Worm (Caenorhabditis elegans) whole organism, young adult: ENCODE data around the gene sec-61.G.
A peak's percentile ranks its signal among the peaks of the same experiment; 100 is the strongest.

ENCODE experiments used
- B0019.2 ChIP-seq: fragments of 200-800 bp; sonication (Bioruptor generic); conservative IDR thresholded peaks from 2 replicates; pipeline ENCODE4 v1.3.6; 2022; ENCODE audit warnings: missing genetic modification reagents, missing genetic modification characterization, missing compliant biosample characterization
- B0336.3 ChIP-seq: fragments of 200-800 bp; sonication (Bioruptor generic); IDR thresholded peaks from 2 replicates; pipeline ENCODE4 v1.3.6; 2022; ENCODE audit warnings: missing genetic modification characterization, missing compliant biosample characterization
- C06A6.2 ChIP-seq: fragments of 200-800 bp; sonication (Bioruptor generic); conservative IDR thresholded peaks from 2 replicates; pipeline ENCODE4 v1.3.6; 2022; ENCODE audit warnings: missing genetic modification characterization, missing compliant biosample characterization
- F10E7.11 ChIP-seq: sonication (generic microtip); optimal IDR thresholded peaks from 2 replicates; lab custom pipeline; 2017; ENCODE audit warnings: mild to moderate bottlenecking, missing genetic modification characterization, moderate library complexity, missing compliant biosample characterization
- K12H6.12 ChIP-seq: fragments of 200-800 bp; sonication (Bioruptor generic); optimal IDR thresholded peaks from 2 replicates; lab custom pipeline; 2018; ENCODE audit warnings: mild to moderate bottlenecking, missing genetic modification characterization, missing compliant biosample characterization
- Y79H2A.3 ChIP-seq: fragments of 200-800 bp; sonication (Bioruptor generic); conservative IDR thresholded peaks from 2 replicates; pipeline ENCODE4 v1.3.6; 2022; ENCODE audit warnings: missing genetic modification reagents, missing genetic modification characterization, missing compliant biosample characterization
- Y95B8A.8 ChIP-seq: fragments of 200-800 bp; sonication (Bioruptor generic); IDR thresholded peaks from 2 replicates; pipeline ENCODE4 v1.3.6; 2022; ENCODE audit warnings: missing genetic modification reagents, missing genetic modification characterization, missing compliant biosample characterization
- ZK185.1 ChIP-seq: sonication (generic microtip); optimal IDR thresholded peaks from 2 replicates; lab custom pipeline; 2016; ENCODE audit warnings: mild to moderate bottlenecking, missing genetic modification characterization, missing compliant biosample characterization; ENCODE audit not compliant: poor library complexity, severe bottlenecking
- ama-1 ChIP-seq, 3 experiments: fragments of 150-350 bp in 1 of 3; sonication (generic microtip) in 2 of 3; optimal IDR thresholded peaks; 2 replicates each; lab custom pipeline; 2014 to 2018; ENCODE audit warnings: missing biosample characterization in 2 of 3, missing genetic modification characterization in 2 of 3, missing genetic modification reagents in 2 of 3
- atf-7 ChIP-seq: sonication (generic microtip); optimal IDR thresholded peaks from 2 replicates; lab custom pipeline; 2017; ENCODE audit warnings: mild to moderate bottlenecking, missing genetic modification characterization, missing compliant biosample characterization
- athp-1 ChIP-seq: sonication (generic microtip); optimal IDR thresholded peaks from 2 replicates; lab custom pipeline; 2017; ENCODE audit warnings: mild to moderate bottlenecking, missing genetic modification characterization, missing compliant biosample characterization
- attf-3 ChIP-seq: fragments of 200-800 bp; sonication (Bioruptor generic); conservative IDR thresholded peaks from 2 replicates; pipeline ENCODE4 v1.3.6; 2022; ENCODE audit warnings: missing genetic modification reagents, missing genetic modification characterization, missing compliant biosample characterization
- attf-5 ChIP-seq: fragments of 200-800 bp; sonication (Bioruptor generic); optimal IDR thresholded peaks from 2 replicates; lab custom pipeline; 2018; ENCODE audit warnings: mild to moderate bottlenecking, missing genetic modification characterization, missing compliant biosample characterization
- ceh-27 ChIP-seq: fragments of 200-800 bp; sonication (Bioruptor generic); optimal IDR thresholded peaks from 2 replicates; lab custom pipeline; 2018; ENCODE audit warnings: mild to moderate bottlenecking, missing genetic modification characterization, moderate library complexity, missing compliant biosample characterization
- ceh-58 ChIP-seq: fragments of 200-800 bp; sonication (Bioruptor generic); IDR thresholded peaks from 2 replicates; pipeline ENCODE4 v1.3.6; 2022; ENCODE audit warnings: missing genetic modification characterization, missing compliant biosample characterization
- chd-7 ChIP-seq: sonication (generic microtip); optimal IDR thresholded peaks from 2 replicates; lab custom pipeline; 2016; ENCODE audit warnings: mild to moderate bottlenecking, missing genetic modification characterization, moderate library complexity, missing compliant biosample characterization
- die-1 ChIP-seq: sonication (generic microtip); optimal IDR thresholded peaks from 2 replicates; lab custom pipeline; 2016; ENCODE audit warnings: missing genotype, mild to moderate bottlenecking, missing genetic modification characterization, missing compliant biosample characterization
- dox-1 ChIP-seq: fragments of 200-800 bp; sonication (Bioruptor generic); IDR thresholded peaks from 2 replicates; pipeline ENCODE4 v1.3.6; 2022; ENCODE audit warnings: missing genetic modification reagents, missing genetic modification characterization, missing compliant biosample characterization
- efl-1 ChIP-seq: fragments of 150-350 bp; optimal IDR thresholded peaks from 2 replicates; lab custom pipeline; 2014; ENCODE audit warnings: missing biosample characterization, missing genetic modification reagents, missing genetic modification characterization
- egl-44 ChIP-seq: fragments of 200-800 bp; sonication (Bioruptor generic); IDR thresholded peaks from 2 replicates; pipeline ENCODE4 v1.3.6; 2022; ENCODE audit warnings: missing genetic modification reagents, missing genetic modification characterization, missing compliant biosample characterization
- egrh-3 ChIP-seq: fragments of 200-800 bp; sonication (Bioruptor generic); IDR thresholded peaks from 2 replicates; pipeline ENCODE4 v1.3.6; 2022; ENCODE audit warnings: missing genetic modification reagents, missing genetic modification characterization, missing compliant biosample characterization
- gei-17 ChIP-seq: fragments of 200-800 bp; sonication (Bioruptor generic); optimal IDR thresholded peaks from 2 replicates; lab custom pipeline; 2018; ENCODE audit warnings: mild to moderate bottlenecking, missing genetic modification characterization, missing compliant biosample characterization
- hmg-1.2 ChIP-seq: fragments of 200-800 bp; sonication (Bioruptor generic); IDR thresholded peaks from 2 replicates; pipeline ENCODE4 v1.3.6; 2022; ENCODE audit warnings: missing genetic modification reagents, missing genetic modification characterization, missing compliant biosample characterization
- hmg-20 ChIP-seq: fragments of 200-800 bp; sonication (Bioruptor generic); IDR thresholded peaks from 2 replicates; pipeline ENCODE4 v1.3.6; 2022; ENCODE audit warnings: missing genetic modification reagents, missing genetic modification characterization, missing compliant biosample characterization
- let-607 ChIP-seq, 2 experiments: fragments of 200-800 bp in 1 of 2; sonication (Bioruptor generic) in 1 of 2; sonication (generic microtip) in 1 of 2; optimal IDR thresholded peaks; 2 replicates each; lab custom pipeline; 2016 to 2018; ENCODE audit warnings: mild to moderate bottlenecking in 2 of 2, missing compliant biosample characterization in 2 of 2, missing genetic modification characterization in 2 of 2, moderate library complexity in 2 of 2, missing genotype in 1 of 2
- lin-26 ChIP-seq: fragments of 200-800 bp; sonication (Bioruptor generic); IDR thresholded peaks from 2 replicates; pipeline ENCODE4 v1.3.6; 2022; ENCODE audit warnings: missing genetic modification reagents, missing genetic modification characterization, missing compliant biosample characterization
- lin-35 ChIP-seq, 3 experiments: fragments of 150-350 bp in 2 of 3; sonication (generic microtip) in 1 of 3; optimal IDR thresholded peaks; 2 replicates each; lab custom pipeline; 2014 to 2018; ENCODE audit warnings: missing biosample characterization in 3 of 3, missing genetic modification characterization in 3 of 3, missing genetic modification reagents in 3 of 3
- lin-40 ChIP-seq: sonication (generic microtip); optimal IDR thresholded peaks from 2 replicates; lab custom pipeline; 2016; ENCODE audit warnings: missing genetic modification characterization, mild to moderate bottlenecking, missing compliant biosample characterization, missing genotype, missing genetic modification reagents
- madf-10 ChIP-seq: sonication (generic microtip); optimal IDR thresholded peaks from 2 replicates; lab custom pipeline; 2016; ENCODE audit warnings: mild to moderate bottlenecking, missing genetic modification characterization, missing compliant biosample characterization
- mcd-1 ChIP-seq: fragments of 200-800 bp; sonication (Bioruptor generic); IDR thresholded peaks from 2 replicates; pipeline ENCODE4 v1.3.6; 2022; ENCODE audit warnings: missing genetic modification reagents, missing genetic modification characterization, missing compliant biosample characterization
- mel-28 ChIP-seq: sonication (generic microtip); optimal IDR thresholded peaks from 2 replicates; lab custom pipeline; 2016; ENCODE audit warnings: borderline replicate concordance, mild to moderate bottlenecking, missing genetic modification characterization, missing compliant biosample characterization
- mxl-1 ChIP-seq: sonication (generic microtip); optimal IDR thresholded peaks from 2 replicates; lab custom pipeline; 2016; ENCODE audit warnings: missing genetic modification characterization, missing compliant biosample characterization
- nfyb-1 ChIP-seq: fragments of 200-800 bp; sonication (Bioruptor generic); IDR thresholded peaks from 2 replicates; pipeline ENCODE4 v1.3.6; 2022; ENCODE audit warnings: missing genetic modification reagents, missing genetic modification characterization, missing compliant biosample characterization
- nhr-80 ChIP-seq: sonication (generic microtip); optimal IDR thresholded peaks from 2 replicates; lab custom pipeline; 2016; ENCODE audit warnings: missing genetic modification characterization, missing compliant biosample characterization
- sea-2 ChIP-seq: fragments of 200-800 bp; sonication (Bioruptor generic); IDR thresholded peaks from 2 replicates; pipeline ENCODE4 v1.3.6; 2022; ENCODE audit warnings: missing genetic modification characterization, missing compliant biosample characterization
- snpc-1.1 ChIP-seq: sonication (generic microtip); optimal IDR thresholded peaks from 2 replicates; lab custom pipeline; 2017; ENCODE audit warnings: missing genetic modification characterization, mild to moderate bottlenecking, missing compliant biosample characterization, antibody characterized with exemption, moderate library complexity, missing genotype, missing genetic modification reagents; ENCODE audit not compliant: insufficient read depth
- snpc-1.3 ChIP-seq: sonication (generic microtip); optimal IDR thresholded peaks from 2 replicates; lab custom pipeline; 2017; ENCODE audit warnings: missing genetic modification characterization, mild to moderate bottlenecking, missing compliant biosample characterization, antibody characterized with exemption, moderate library complexity, missing genotype, missing genetic modification reagents; ENCODE audit not compliant: insufficient read depth
- snpc-3.4 ChIP-seq: sonication (generic microtip); optimal IDR thresholded peaks from 2 replicates; lab custom pipeline; 2017; ENCODE audit warnings: missing genetic modification characterization, mild to moderate bottlenecking, missing compliant biosample characterization, antibody characterized with exemption, moderate library complexity, missing genotype, missing genetic modification reagents
- snpc-4 ChIP-seq, 5 experiments: fragments of 150-350 bp in 1 of 5; sonication (generic microtip) in 4 of 5; optimal IDR thresholded peaks; 2 replicates each; lab custom pipeline; 2014 to 2018; ENCODE audit warnings: missing genetic modification characterization in 5 of 5, missing biosample characterization in 3 of 5, antibody characterized with exemption in 2 of 5, mild to moderate bottlenecking in 2 of 5, missing compliant biosample characterization in 2 of 5, missing genotype in 2 of 5, moderate library complexity in 2 of 5, missing genetic modification reagents in 1 of 5
- somi-1 ChIP-seq: fragments of 200-800 bp; sonication (Bioruptor generic); optimal IDR thresholded peaks from 2 replicates; lab custom pipeline; 2018; ENCODE audit warnings: mild to moderate bottlenecking, missing genetic modification characterization, missing compliant biosample characterization
- sptf-2 ChIP-seq: fragments of 200-800 bp; sonication (Bioruptor generic); optimal IDR thresholded peaks from 2 replicates; lab custom pipeline; 2018; ENCODE audit warnings: mild to moderate bottlenecking, missing genetic modification characterization, missing compliant biosample characterization
- tlf-1 ChIP-seq: fragments of 200-800 bp; sonication (Bioruptor generic); optimal IDR thresholded peaks from 2 replicates; lab custom pipeline; 2018; ENCODE audit warnings: mild to moderate bottlenecking, missing genetic modification characterization, missing compliant biosample characterization
- zfh-2 ChIP-seq: fragments of 200-800 bp; sonication (Bioruptor generic); conservative IDR thresholded peaks from 2 replicates; pipeline ENCODE4 v1.3.6; 2022; ENCODE audit warnings: missing genetic modification reagents, missing genetic modification characterization, missing compliant biosample characterization
- zim-3 ChIP-seq: sonication (generic microtip); optimal IDR thresholded peaks from 2 replicates; lab custom pipeline; 2017; ENCODE audit warnings: mild to moderate bottlenecking, missing genetic modification characterization, moderate library complexity, missing compliant biosample characterization
- ztf-22 ChIP-seq: fragments of 200-800 bp; sonication (Bioruptor generic); optimal IDR thresholded peaks from 2 replicates; lab custom pipeline; 2018; ENCODE audit warnings: mild to moderate bottlenecking, missing genetic modification characterization, moderate library complexity, missing compliant biosample characterization
- ztf-26 ChIP-seq: sonication (generic microtip); optimal IDR thresholded peaks from 2 replicates; lab custom pipeline; 2017; ENCODE audit warnings: missing genetic modification characterization, missing compliant biosample characterization

sec-61.G gene

ce11 chrV:10858340-10858739, 38.6 kb downstream of the sec-61.G start:
- TF ChIP-seq sea-2 (GFP tag; lab: Robert Waterston, UW) (no peak), B0019.2 (GFP tag; lab: Robert Waterston, UW) (no peak), snpc-1.3 (tag; lab: Kevin White, UChicago) (no peak), Y95B8A.8 (GFP tag; lab: Robert Waterston, UW) (peak; percentile 63; the same call in 1 of the 2 replicates), efl-1 (GFP tag; lab: Kevin White, UChicago) (no peak), lin-40 (tag; lab: Kevin White, UChicago) (peak; percentile 67), let-607 (tag; optimal IDR thresholded peaks at IDR 0.05; lab: Kevin White, UChicago) (peak in 1 of 2 experiments; percentile 21), ztf-22 (GFP tag; lab: Kevin White, UChicago) (peak; percentile 39), mel-28 (tag; lab: Kevin White, UChicago) (no peak), C06A6.2 (GFP tag; lab: Robert Waterston, UW) (peak; percentile 72), gei-17 (peak; percentile 17), athp-1 (tag; lab: Kevin White, UChicago) (no peak), attf-5 (GFP tag; lab: Kevin White, UChicago) (peak; percentile 31), sptf-2 (GFP tag; lab: Kevin White, UChicago) (no peak), snpc-3.4 (tag; lab: Kevin White, UChicago) (no peak), ama-1 (optimal IDR thresholded peaks at IDR 0.05; lab: Kevin White, UChicago) (no peak), ama-1 (GFP tag; optimal IDR thresholded peaks at IDR 0.05; lab: Kevin White, UChicago) (no peak), ztf-26 (tag; lab: Kevin White, UChicago) (peak; percentile 34), snpc-4 (GFP tag; optimal IDR thresholded peaks at IDR 0.05; lab: Kevin White, UChicago) (no peak), snpc-4 (tag; optimal IDR thresholded peaks at IDR 0.05; lab: Kevin White, UChicago) (peak in 3 of 4 experiments; percentile 4 to 31 (median 8)), egl-44 (GFP tag; lab: Robert Waterston, UW) (0 out of 2 replicates have a peak, but pooled peaks have one; percentile 7), K12H6.12 (tag; lab: Kevin White, UChicago) (peak; percentile 86), Y79H2A.3 (GFP tag; lab: Robert Waterston, UW) (no peak), mcd-1 (GFP tag; lab: Robert Waterston, UW) (0 out of 2 replicates have a peak, but pooled peaks have one; percentile 30), B0336.3 (GFP tag; lab: Robert Waterston, UW) (0 out of 2 replicates have a peak, but pooled peaks have one; percentile 52), zfh-2 (peak; percentile 96), nfyb-1 (GFP tag; lab: Robert Waterston, UW) (peak; percentile 57; the same call in 1 of the 2 replicates), atf-7 (tag; lab: Kevin White, UChicago) (peak; percentile 54), mxl-1 (tag; lab: Kevin White, UChicago) (no peak), egrh-3 (peak; percentile 66), F10E7.11 (no peak), tlf-1 (GFP tag; lab: Kevin White, UChicago) (peak; percentile 26), dox-1 (peak; percentile 63; the same call in 1 of the 2 replicates), somi-1 (GFP tag; lab: Kevin White, UChicago) (peak; percentile 91), nhr-80 (tag; lab: Kevin White, UChicago) (peak; percentile 14), hmg-1.2 (GFP tag; lab: Robert Waterston, UW) (peak; percentile 50; the same call in 1 of the 2 replicates), zim-3 (tag; lab: Kevin White, UChicago) (no peak), snpc-1.1 (tag; lab: Kevin White, UChicago) (no peak), ceh-27 (GFP tag; lab: Kevin White, UChicago) (peak; percentile 72), madf-10 (tag; lab: Kevin White, UChicago) (peak; percentile 57), chd-7 (tag; lab: Kevin White, UChicago) (peak; percentile 80), lin-26 (GFP tag; lab: Robert Waterston, UW) (0 out of 2 replicates have a peak, but pooled peaks have one; percentile 49), hmg-20 (GFP tag; lab: Robert Waterston, UW) (no peak), attf-3 (GFP tag; lab: Robert Waterston, UW) (no peak), ceh-58 (GFP tag; lab: Robert Waterston, UW) (no peak), ZK185.1 (no peak), lin-35 (GFP tag; optimal IDR thresholded peaks at IDR 0.05; lab: Kevin White, UChicago) (peak in 1 of 3 experiments; percentile 19), die-1 (tag; lab: Kevin White, UChicago) (no peak)
